Worm (Caenorhabditis elegans) whole organism, mixed stage, embryonic: ENCODE results near the gene F33G12.7.
A peak's percentile ranks its signal among the peaks of the same experiment; 100 is the strongest.

Experiments
- M03D4.4 ChIP-seq: sonication (generic microtip); optimal IDR thresholded peaks from 2 replicates; lab custom pipeline; 2017; ENCODE audit warnings: mild to moderate bottlenecking, missing genetic modification characterization, missing compliant biosample characterization
- bed-3 ChIP-seq: fragments of 200-800 bp; sonication (Bioruptor generic); optimal IDR thresholded peaks from 3 replicates; lab custom pipeline; 2018; ENCODE audit warnings: mild to moderate bottlenecking, missing genetic modification characterization, moderate library complexity, missing compliant biosample characterization
- blmp-1 ChIP-seq: fragments of 150-350 bp; optimal IDR thresholded peaks from 2 replicates; lab custom pipeline; 2014; ENCODE audit warnings: missing biosample characterization, missing genetic modification characterization
- ceh-39 ChIP-seq: fragments of 150-350 bp; optimal IDR thresholded peaks from 2 replicates; lab custom pipeline; 2014; ENCODE audit warnings: missing biosample characterization, missing genetic modification characterization
- ceh-43 ChIP-seq: fragments of 200-800 bp; sonication (Bioruptor generic); optimal IDR thresholded peaks from 2 replicates; lab custom pipeline; 2018; ENCODE audit warnings: mild to moderate bottlenecking, missing genetic modification characterization, moderate library complexity, missing compliant biosample characterization
- ceh-83 ChIP-seq: fragments of 200-800 bp; sonication (Bioruptor generic); optimal IDR thresholded peaks from 2 replicates; lab custom pipeline; 2018; ENCODE audit warnings: mild to moderate bottlenecking, missing genetic modification characterization, missing compliant biosample characterization
- ces-1 ChIP-seq: fragments of 150-350 bp; optimal IDR thresholded peaks from 2 replicates; lab custom pipeline; 2014; ENCODE audit warnings: missing biosample characterization, missing genetic modification reagents, missing genetic modification characterization
- cnd-1 ChIP-seq: fragments of 200-800 bp; sonication (Bioruptor generic); optimal IDR thresholded peaks from 2 replicates; lab custom pipeline; 2018; ENCODE audit warnings: mild to moderate bottlenecking, missing genetic modification characterization, missing compliant biosample characterization
- drap-1 ChIP-seq: fragments of 200-800 bp; sonication (Bioruptor generic); optimal IDR thresholded peaks from 3 replicates; lab custom pipeline; 2018; ENCODE audit warnings: mild to moderate bottlenecking, missing genetic modification characterization, missing compliant biosample characterization
- elt-1 ChIP-seq: sonication (generic microtip); optimal IDR thresholded peaks from 2 replicates; lab custom pipeline; 2017; ENCODE audit warnings: missing genetic modification characterization, mild to moderate bottlenecking, missing compliant biosample characterization, antibody characterized with exemption, moderate library complexity, borderline replicate concordance; ENCODE audit not compliant: insufficient read depth
- elt-3 ChIP-seq: fragments of 150-350 bp; optimal IDR thresholded peaks from 2 replicates; lab custom pipeline; 2014; ENCODE audit warnings: missing biosample characterization, missing genetic modification characterization
- flh-1 ChIP-seq: fragments of 200-800 bp; sonication (Bioruptor generic); optimal IDR thresholded peaks from 2 replicates; lab custom pipeline; 2018; ENCODE audit warnings: mild to moderate bottlenecking, missing genetic modification characterization, moderate library complexity, missing compliant biosample characterization
- ham-2 ChIP-seq: fragments of 200-800 bp; sonication (Bioruptor generic); optimal IDR thresholded peaks from 2 replicates; lab custom pipeline; 2018; ENCODE audit warnings: mild to moderate bottlenecking, missing genetic modification characterization, missing compliant biosample characterization
- hlh-1 ChIP-seq: fragments of 150-350 bp; optimal IDR thresholded peaks from 2 replicates; lab custom pipeline; 2014; ENCODE audit warnings: missing biosample characterization, missing genetic modification reagents, missing genetic modification characterization
- lin-13 ChIP-seq: fragments of 150-350 bp; optimal IDR thresholded peaks from 2 replicates; lab custom pipeline; 2014; ENCODE audit warnings: missing biosample characterization, missing genetic modification characterization
- lsy-2 ChIP-seq: fragments of 150-350 bp; optimal IDR thresholded peaks from 2 replicates; lab custom pipeline; 2014; ENCODE audit warnings: missing biosample characterization, missing genetic modification characterization
- mep-1 ChIP-seq: fragments of 150-350 bp; optimal IDR thresholded peaks from 2 replicates; lab custom pipeline; 2017; ENCODE audit warnings: missing biosample characterization, missing genetic modification reagents, missing genetic modification characterization, inconsistent platforms
- mls-2 ChIP-seq: sonication (generic microtip); optimal IDR thresholded peaks from 2 replicates; lab custom pipeline; 2016; ENCODE audit warnings: mild to moderate bottlenecking, missing genetic modification characterization, moderate library complexity, missing compliant biosample characterization
- nhr-12 ChIP-seq: fragments of 150-350 bp; optimal IDR thresholded peaks from 2 replicates; lab custom pipeline; 2014; ENCODE audit warnings: missing biosample characterization, missing genetic modification characterization
- nhr-2 ChIP-seq: fragments of 150-350 bp; optimal IDR thresholded peaks from 2 replicates; lab custom pipeline; 2014; ENCODE audit warnings: missing biosample characterization, missing genetic modification characterization
- nhr-237 ChIP-seq: fragments of 150-350 bp; optimal IDR thresholded peaks from 2 replicates; lab custom pipeline; 2014; ENCODE audit warnings: missing biosample characterization, missing genetic modification characterization
- nhr-28 ChIP-seq: fragments of 150-350 bp; optimal IDR thresholded peaks from 2 replicates; lab custom pipeline; 2014; ENCODE audit warnings: missing biosample characterization, missing genetic modification characterization
- pha-4 ChIP-seq: fragments of 150-350 bp; optimal IDR thresholded peaks from 2 replicates; lab custom pipeline; 2018; ENCODE audit warnings: missing biosample characterization, missing genetic modification reagents, missing genetic modification characterization
- sem-2 ChIP-seq: fragments of 200-800 bp; sonication (Bioruptor generic); optimal IDR thresholded peaks from 2 replicates; lab custom pipeline; 2018; ENCODE audit warnings: mild to moderate bottlenecking, missing genetic modification characterization, missing compliant biosample characterization
- snpc-4 ChIP-seq: fragments of 150-350 bp; optimal IDR thresholded peaks from 2 replicates; lab custom pipeline; 2014; ENCODE audit warnings: missing biosample characterization, missing genetic modification characterization
- sptf-1 ChIP-seq: sonication (generic microtip); optimal IDR thresholded peaks from 2 replicates; lab custom pipeline; 2017; ENCODE audit warnings: mild to moderate bottlenecking, missing genetic modification characterization, moderate library complexity, missing compliant biosample characterization
- tbx-8 ChIP-seq: fragments of 200-800 bp; sonication (Bioruptor generic); optimal IDR thresholded peaks from 2 replicates; lab custom pipeline; 2018; ENCODE audit warnings: mild to moderate bottlenecking, missing genetic modification characterization, moderate library complexity, missing compliant biosample characterization
- unc-120 ChIP-seq: sonication (generic microtip); optimal IDR thresholded peaks from 2 replicates; lab custom pipeline; 2017; ENCODE audit warnings: missing genetic modification characterization, missing compliant biosample characterization; ENCODE audit not compliant: poor library complexity, severe bottlenecking
- unc-39 ChIP-seq: fragments of 150-350 bp; optimal IDR thresholded peaks from 2 replicates; lab custom pipeline; 2014; ENCODE audit warnings: missing biosample characterization, missing genetic modification characterization
- unc-62 ChIP-seq: fragments of 150-350 bp; optimal IDR thresholded peaks from 2 replicates; lab custom pipeline; 2014; ENCODE audit warnings: missing biosample characterization, missing genetic modification reagents, missing genetic modification characterization
- zip-8 ChIP-seq: fragments of 150-350 bp; optimal IDR thresholded peaks from 2 replicates; lab custom pipeline; 2014; ENCODE audit warnings: missing biosample characterization, missing genetic modification characterization
- ztf-11 ChIP-seq: fragments of 150-350 bp; optimal IDR thresholded peaks from 2 replicates; lab custom pipeline; 2014; ENCODE audit warnings: missing biosample characterization, missing genetic modification characterization

The F33G12.7 gene

ce11 chrII:5067927-5068326, 27.4 kb upstream of the F33G12.7 start, which contains the start of gene C27A2.8:
Gene C27A2.8 (minus strand): TSS chrII:5068043.
- TF ChIP-seq mep-1 (tag; lab: Kevin White, UChicago) (no peak), cnd-1 (tag; lab: Kevin White, UChicago) (no peak), tbx-8 (GFP tag; lab: Kevin White, UChicago) (no peak), unc-120 (tag; lab: Kevin White, UChicago) (no peak), ztf-11 (tag; lab: Kevin White, UChicago) (no peak), snpc-4 (tag; lab: Kevin White, UChicago) (no peak), drap-1 (GFP tag; lab: Kevin White, UChicago) (no peak), elt-3 (no peak), ham-2 (GFP tag; lab: Kevin White, UChicago) (no peak), nhr-2 (tag; lab: Kevin White, UChicago) (no peak), nhr-237 (no peak), flh-1 (GFP tag; lab: Kevin White, UChicago) (no peak), blmp-1 (tag; lab: Kevin White, UChicago) (no peak), nhr-28 (tag; lab: Kevin White, UChicago) (no peak), hlh-1 (tag; lab: Kevin White, UChicago) (no peak), mls-2 (tag; lab: Kevin White, UChicago) (no peak), zip-8 (no peak), lsy-2 (tag; lab: Kevin White, UChicago) (no peak), ceh-43 (GFP tag; lab: Kevin White, UChicago) (no peak)

ce11 chrII:5066967-5067366, 26.5 kb upstream of the F33G12.7 start:
- TF ChIP-seq elt-1 (tag; lab: Kevin White, UChicago) (no peak), tbx-8 (GFP tag; lab: Kevin White, UChicago) (no peak), ces-1 (GFP tag; lab: Kevin White, UChicago) (no peak), nhr-12 (tag; lab: Kevin White, UChicago) (no peak), ceh-83 (no peak), sptf-1 (tag; lab: Kevin White, UChicago) (no peak), elt-3 (no peak), sem-2 (GFP tag; lab: Kevin White, UChicago) (no peak), pha-4 (tag; lab: Kevin White, UChicago) (no peak), snpc-4 (tag; lab: Kevin White, UChicago) (no peak), nhr-2 (tag; lab: Kevin White, UChicago) (no peak), hlh-1 (tag; lab: Kevin White, UChicago) (no peak), blmp-1 (tag; lab: Kevin White, UChicago) (no peak), unc-120 (tag; lab: Kevin White, UChicago) (no peak), unc-62 (GFP tag; lab: Kevin White, UChicago) (no peak), unc-39 (tag; lab: Kevin White, UChicago) (no peak), drap-1 (GFP tag; lab: Kevin White, UChicago) (no peak), nhr-28 (tag; lab: Kevin White, UChicago) (no peak), nhr-237 (no peak), bed-3 (GFP tag; lab: Kevin White, UChicago) (no peak)

- TF ChIP-seq nhr-12 (tag; lab: Kevin White, UChicago): no peak
- TF ChIP-seq M03D4.4 (tag; lab: Kevin White, UChicago): no peak
- TF ChIP-seq pha-4 (tag; lab: Kevin White, UChicago): peak; percentile 8
- TF ChIP-seq ces-1 (GFP tag; lab: Kevin White, UChicago): peak; percentile 56
- peak; percentile 42 for TF ChIP-seq ceh-39 (tag; lab: Kevin White, UChicago)
- TF ChIP-seq lin-13 (tag; lab: Kevin White, UChicago): no peak
- TF ChIP-seq unc-120 (tag; lab: Kevin White, UChicago): peak; percentile 26
- TF ChIP-seq lsy-2 (tag; lab: Kevin White, UChicago): peak; percentile 85
- peak; percentile 57 for TF ChIP-seq hlh-1 (tag; lab: Kevin White, UChicago)
- TF ChIP-seq nhr-237: peak; percentile 56
- peak; percentile 86 for TF ChIP-seq mep-1 (tag; lab: Kevin White, UChicago)
- TF ChIP-seq unc-62 (GFP tag; lab: Kevin White, UChicago): no peak
- TF ChIP-seq sem-2 (GFP tag; lab: Kevin White, UChicago): no peak
Measured at ce11 chrII:5061794-5062368, 21.4 kb upstream of the F33G12.7 start, which contains the start of gene smc-5. Gene smc-5 (plus strand): TSS chrII:5062125.
